Worm (Caenorhabditis elegans) whole organism, L1 larva: ENCODE data around the gene sid-3.

Experiments used
- mdl-1 ChIP-seq, 2 experiments: fragments of 150-350 bp; optimal IDR thresholded peaks; 2 replicates each; lab custom pipeline; 2014 to 2017; ENCODE audit warnings: missing biosample characterization in 2 of 2, missing genetic modification characterization in 2 of 2, inconsistent platforms in 1 of 2
- pag-3 ChIP-seq: sonication (generic microtip); optimal IDR thresholded peaks from 2 replicates; lab custom pipeline; 2017; ENCODE audit warnings: missing genetic modification characterization, mild to moderate bottlenecking, missing compliant biosample characterization, antibody characterized with exemption, borderline replicate concordance; ENCODE audit not compliant: insufficient read depth

DNA sequence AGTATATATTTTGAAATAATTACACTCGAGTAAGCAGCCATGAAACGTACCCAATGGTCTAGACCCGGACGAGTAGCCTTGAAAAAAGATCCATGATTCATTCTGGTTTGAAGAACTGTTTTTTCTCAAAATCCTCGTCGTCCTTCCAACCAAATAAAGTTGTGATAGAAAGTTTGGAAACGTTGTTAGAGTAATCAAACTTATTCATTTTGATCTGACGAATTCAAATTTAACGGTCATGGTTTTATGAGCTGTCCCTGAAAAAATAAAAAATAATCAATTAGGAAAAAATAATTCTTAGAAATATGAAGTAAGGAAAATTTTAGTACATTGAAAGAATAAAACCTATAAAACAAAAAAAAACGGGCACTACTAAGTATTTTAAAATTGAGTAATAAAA lies 9.5 kb upstream of the sid-3 start, which contains the start of gene B0302.4:
- TF ChIP-seq pag-3 (tag; lab: Kevin White, UChicago) (no peak), mdl-1 (tag; optimal IDR thresholded peaks at IDR 0.05; lab: Kevin White, UChicago) (no peak)
